Fruit fly (Drosophila melanogaster): ENCODE results near the gene Ttc1.

DNA sequence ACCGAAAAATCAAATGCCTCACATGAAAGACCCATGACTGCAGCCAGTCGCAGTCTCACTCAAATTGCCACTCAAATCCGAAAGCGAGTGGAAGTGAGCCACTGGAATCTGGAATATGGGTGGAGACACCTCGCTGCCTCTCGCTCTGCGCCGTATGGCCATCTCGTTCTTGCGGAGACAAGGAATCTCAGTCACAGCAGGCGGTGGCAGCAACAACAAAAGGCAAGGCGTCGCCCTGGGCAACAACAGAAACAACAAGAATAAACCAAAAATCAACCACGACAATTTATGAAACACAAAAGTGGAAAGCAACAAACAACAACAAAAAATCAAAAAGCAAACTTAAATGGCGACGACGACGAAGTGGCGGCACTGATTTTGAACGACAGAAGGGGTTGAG, 19.5 kb downstream of the Ttc1 start:
- TF ChIP-seq CG18262 (tag; optimal IDR thresholded peaks at IDR 0.05) (no peak), Hey (tag; optimal IDR thresholded peaks at IDR 0.05) (no peak), Dek (tag; optimal IDR thresholded peaks at IDR 0.05) (no peak), corto (GFP tag; optimal IDR thresholded peaks at IDR 0.05) (no peak), BtbVII (GFP tag; optimal IDR thresholded peaks at IDR 0.05) (no peak), Oaz (GFP tag; IDR thresholded peaks at IDR 0.05) (no peak), Deaf1 (tag; optimal IDR thresholded peaks at IDR 0.05) (no peak), lmd (GFP tag; IDR thresholded peaks at IDR 0.05) (no peak), Kr (GFP tag; optimal IDR thresholded peaks at IDR 0.05) (no peak), CG9797 (GFP tag; optimal IDR thresholded peaks at IDR 0.05) (no peak)

Data from whole organism, embryonic.